Worm (Caenorhabditis elegans) whole organism, L4/young adult: Measurements from ENCODE around the gene Y2H9A.6.
"Not testable (repeated sequence)": the region's sequence is repeated elsewhere in the genome, so short reads cannot be mapped to it uniquely, and the experiment has no call there.

ENCODE experiments used
- W03F9.2 ChIP-seq: fragments of 150-350 bp; optimal IDR thresholded peaks from 2 replicates; lab custom pipeline; 2014; ENCODE audit warnings: missing biosample characterization, missing genetic modification characterization
- dao-5 ChIP-seq: sonication (generic microtip); optimal IDR thresholded peaks from 2 replicates; lab custom pipeline; 2016; ENCODE audit warnings: missing genotype, missing genetic modification characterization, moderate library complexity, missing compliant biosample characterization
- him-1 ChIP-seq: sonication (generic microtip); optimal IDR thresholded peaks from 2 replicates; lab custom pipeline; 2016; ENCODE audit warnings: missing genotype, missing genetic modification reagents, missing genetic modification characterization, missing compliant biosample characterization

DNA sequence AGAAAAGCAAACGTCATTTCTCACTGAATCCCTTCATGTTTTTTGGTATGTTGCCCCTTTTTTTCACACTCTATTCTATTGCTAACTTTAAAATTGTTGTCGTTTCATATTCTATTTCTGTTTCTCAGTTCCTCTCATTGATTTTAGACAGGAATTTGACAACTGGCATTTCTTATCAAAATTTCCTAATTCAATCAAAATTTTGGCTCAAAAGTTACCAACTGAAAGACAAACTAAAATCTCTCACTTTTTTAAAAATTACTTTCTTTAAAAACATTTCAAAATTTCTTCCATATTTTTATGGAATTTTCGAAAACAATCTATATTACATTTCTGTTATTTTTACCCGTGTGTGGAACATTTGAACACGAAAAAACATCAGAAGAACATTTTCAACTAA is at the start of gene Y2H9A.6:
- TF ChIP-seq dao-5, W03F9.2, him-1 (tag; lab: Kevin White, UChicago): not testable (repeated sequence)
